Fruit fly (Drosophila melanogaster) whole organism, embryonic: ENCODE results near the gene Bap111.

Experiments used
- Ada2b ChIP-seq: fragments of 200-800 bp; sonication (Bioruptor generic); IDR thresholded peaks from 2 replicates; pipeline ENCODE4 v1.3.6; 2022; ENCODE audit warnings: missing biosample characterization, missing genetic modification characterization
- B-H2 ChIP-seq: fragments of 200-800 bp; sonication (Bioruptor generic); optimal IDR thresholded peaks from 2 replicates; lab custom pipeline; 2018; ENCODE audit warnings: missing biosample characterization, mild to moderate bottlenecking, missing genetic modification characterization
- Bdp1 ChIP-seq: fragments of 200-800 bp; sonication (Bioruptor generic); optimal IDR thresholded peaks from 3 replicates; lab custom pipeline; 2016; ENCODE audit warnings: missing biosample characterization, missing genetic modification characterization
- CG10431 ChIP-seq: fragments of 200-800 bp; sonication (Bioruptor generic); optimal IDR thresholded peaks from 3 replicates; lab custom pipeline; 2018; ENCODE audit warnings: missing biosample characterization, mild to moderate bottlenecking, missing genetic modification characterization
- CG10979 ChIP-seq: fragments of 200-800 bp; sonication (Bioruptor generic); optimal IDR thresholded peaks from 2 replicates; lab custom pipeline; 2018; ENCODE audit warnings: missing biosample characterization, mild to moderate bottlenecking, missing genetic modification characterization, moderate library complexity
- zf30C ChIP-seq: fragments of 200-800 bp; sonication (Bioruptor generic); optimal IDR thresholded peaks from 3 replicates; lab custom pipeline; 2018; ENCODE audit warnings: missing biosample characterization, mild to moderate bottlenecking, missing genetic modification characterization

DNA sequence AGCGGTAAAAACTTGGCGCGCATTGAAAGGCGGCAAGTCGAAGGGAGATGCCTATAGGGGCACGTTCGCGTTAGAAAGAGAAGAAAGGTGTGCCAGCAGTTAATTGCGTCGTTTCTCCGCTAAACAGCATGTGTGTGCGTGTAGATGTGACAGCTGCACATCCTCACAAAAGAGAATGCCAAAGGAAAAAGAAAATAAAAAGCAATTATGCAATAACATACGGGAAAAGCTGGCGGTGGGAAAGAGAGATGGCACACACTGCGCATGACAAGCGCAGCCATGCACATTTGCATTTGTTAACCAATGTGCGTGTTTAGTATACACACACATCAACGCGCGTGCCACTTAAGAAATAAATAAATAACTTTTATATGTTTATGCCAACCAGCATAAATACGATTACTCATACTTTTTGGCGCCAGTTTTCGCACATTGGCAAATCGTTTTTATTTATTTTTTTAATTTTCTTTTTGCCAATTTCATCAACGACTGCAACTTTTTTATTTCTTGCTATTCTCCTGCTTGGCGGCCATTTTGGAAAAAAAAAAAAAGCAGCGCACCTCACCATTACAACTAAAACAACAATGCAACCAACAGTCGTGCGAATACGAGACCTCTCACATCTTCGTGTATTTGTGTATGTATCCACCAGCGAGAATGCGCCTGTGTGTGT lies 6.7 kb downstream of the Bap111 start:
- TF ChIP-seq CG10979 (tag; lab: Kevin White, UChicago) (no peak), zf30C (GFP tag; lab: Kevin White, UChicago) (no peak), B-H2 (GFP tag; lab: Kevin White, UChicago) (no peak), CG10431 (GFP tag; lab: Kevin White, UChicago) (no peak), Bdp1 (GFP tag; lab: Kevin White, UChicago) (no peak), Ada2b (no peak)
